Fruit fly (Drosophila melanogaster) whole organism, prepupa: ENCODE results near the gene CG6985.
A peak's percentile ranks its signal among the peaks of the same experiment; 100 is the strongest.

Experiments
- CG10631 ChIP-seq: fragments of 200-800 bp; sonication (Bioruptor generic); optimal IDR thresholded peaks from 2 replicates; lab custom pipeline; 2016; ENCODE audit warnings: missing biosample characterization, missing genetic modification characterization
- CG10669 ChIP-seq: fragments of 200-800 bp; sonication (Bioruptor generic); optimal IDR thresholded peaks from 3 replicates; lab custom pipeline; 2018; ENCODE audit warnings: missing biosample characterization, mild to moderate bottlenecking, missing genetic modification characterization, moderate library complexity
- CG11294 ChIP-seq: fragments of 200-800 bp; sonication (Bioruptor generic); IDR thresholded peaks from 2 replicates; pipeline ENCODE4 v1.3.6; 2022; ENCODE audit warnings: missing biosample characterization, missing genetic modification characterization
- CG11762 ChIP-seq: fragments of 200-800 bp; sonication (Bioruptor generic); optimal IDR thresholded peaks from 3 replicates; lab custom pipeline; 2016; ENCODE audit warnings: missing biosample characterization, missing genetic modification characterization; ENCODE audit not compliant: insufficient read depth
- CG11902 ChIP-seq: fragments of 200-800 bp; sonication (Bioruptor generic); optimal IDR thresholded peaks from 3 replicates; lab custom pipeline; 2016; ENCODE audit warnings: missing biosample characterization, missing genetic modification characterization
- CG15336 ChIP-seq: fragments of 200-800 bp; sonication (Bioruptor generic); IDR thresholded peaks from 2 replicates; pipeline ENCODE4 v1.3.6; 2022; ENCODE audit warnings: missing biosample characterization, missing genetic modification characterization
- CG16779 ChIP-seq: fragments of 200-800 bp; sonication (Bioruptor generic); optimal IDR thresholded peaks from 3 replicates; lab custom pipeline; 2017; ENCODE audit warnings: missing biosample characterization, mild to moderate bottlenecking, missing genetic modification characterization
- CG31627 ChIP-seq: fragments of 200-800 bp; sonication (Bioruptor generic); optimal IDR thresholded peaks from 3 replicates; lab custom pipeline; 2016; ENCODE audit warnings: missing biosample characterization, missing genetic modification characterization
- CG32006 ChIP-seq: fragments of 200-800 bp; sonication (Bioruptor generic); optimal IDR thresholded peaks from 3 replicates; lab custom pipeline; 2017; ENCODE audit warnings: missing biosample characterization, mild to moderate bottlenecking, missing genetic modification characterization
- CG3919 ChIP-seq: fragments of 200-800 bp; sonication (Bioruptor generic); optimal IDR thresholded peaks from 3 replicates; lab custom pipeline; 2016; ENCODE audit warnings: missing biosample characterization, missing genetic modification characterization
- CG4318 ChIP-seq: fragments of 200-800 bp; sonication (Bioruptor generic); optimal IDR thresholded peaks from 3 replicates; lab custom pipeline; 2017; ENCODE audit warnings: missing biosample characterization, mild to moderate bottlenecking, missing genetic modification characterization
- CG6163 ChIP-seq: fragments of 200-800 bp; sonication (Bioruptor generic); IDR thresholded peaks from 3 replicates; pipeline ENCODE4 v1.3.6; 2022; ENCODE audit warnings: missing biosample characterization, missing genetic modification characterization
- CG6276 ChIP-seq: fragments of 200-800 bp; sonication (Bioruptor generic); optimal IDR thresholded peaks from 2 replicates; lab custom pipeline; 2017; ENCODE audit warnings: missing biosample characterization, mild to moderate bottlenecking, missing genetic modification characterization
- CG6792 ChIP-seq: fragments of 200-800 bp; sonication (Bioruptor generic); optimal IDR thresholded peaks from 3 replicates; lab custom pipeline; 2016; ENCODE audit warnings: missing biosample characterization, missing genetic modification characterization
- CG6808 ChIP-seq: fragments of 200-800 bp; sonication (Bioruptor generic); optimal IDR thresholded peaks from 3 replicates; lab custom pipeline; 2017; ENCODE audit warnings: missing biosample characterization, missing genetic modification characterization, mild to moderate bottlenecking, moderate library complexity, missing genetic modification reagents
- CG6854 ChIP-seq: fragments of 200-800 bp; sonication (Bioruptor generic); optimal IDR thresholded peaks from 2 replicates; lab custom pipeline; 2017; ENCODE audit warnings: missing biosample characterization, mild to moderate bottlenecking, missing genetic modification characterization
- CG7368 ChIP-seq: fragments of 200-800 bp; sonication (Bioruptor generic); optimal IDR thresholded peaks from 3 replicates; lab custom pipeline; 2016; ENCODE audit warnings: missing biosample characterization, missing genetic modification characterization
- CG8119 ChIP-seq: fragments of 200-800 bp; sonication (Bioruptor generic); IDR thresholded peaks from 3 replicates; pipeline ENCODE4 v1.3.6; 2022; ENCODE audit warnings: missing biosample characterization, missing genetic modification characterization
- CG8319 ChIP-seq: fragments of 200-800 bp; sonication (Bioruptor generic); optimal IDR thresholded peaks from 3 replicates; lab custom pipeline; 2016; ENCODE audit warnings: missing biosample characterization, missing genetic modification characterization
- CG8632 ChIP-seq: fragments of 200-800 bp; sonication (Bioruptor generic); optimal IDR thresholded peaks from 3 replicates; lab custom pipeline; 2016; ENCODE audit warnings: missing biosample characterization, missing genetic modification characterization
- CG9139 ChIP-seq: fragments of 200-800 bp; sonication (Bioruptor generic); optimal IDR thresholded peaks from 3 replicates; lab custom pipeline; 2017; ENCODE audit warnings: missing biosample characterization, mild to moderate bottlenecking, missing genetic modification characterization
- Eip78C ChIP-seq: fragments of 200-800 bp; sonication (Bioruptor generic); peaks from one replicate; lab custom pipeline; 2016; ENCODE audit warnings: missing biosample characterization, missing genetic modification characterization
- Eip93F ChIP-seq: fragments of 200-800 bp; sonication (Bioruptor generic); optimal IDR thresholded peaks from 2 replicates; lab custom pipeline; 2016; ENCODE audit warnings: missing biosample characterization, mild to moderate bottlenecking, missing genetic modification characterization
- Ets21C ChIP-seq: fragments of 200-800 bp; sonication (Bioruptor generic); optimal IDR thresholded peaks from 3 replicates; lab custom pipeline; 2016; ENCODE audit warnings: missing biosample characterization, missing genetic modification characterization
- Gug ChIP-seq: fragments of 200-800 bp; sonication (Bioruptor generic); IDR thresholded peaks from 2 replicates; pipeline ENCODE4 v1.3.6; 2022; ENCODE audit warnings: missing biosample characterization, missing genetic modification characterization
- Hr38 ChIP-seq: sonication (Bioruptor generic); optimal IDR thresholded peaks from 2 replicates; lab custom pipeline; 2016; ENCODE audit warnings: missing biosample characterization, missing genetic modification characterization
- Hr4 ChIP-seq: fragments of 200-800 bp; sonication (Bioruptor generic); optimal IDR thresholded peaks from 3 replicates; lab custom pipeline; 2016; ENCODE audit warnings: missing biosample characterization, missing genetic modification characterization
- Lpt ChIP-seq: fragments of 200-800 bp; sonication (Bioruptor generic); optimal IDR thresholded peaks from 3 replicates; lab custom pipeline; 2016; ENCODE audit warnings: missing biosample characterization, missing genetic modification characterization
- Met ChIP-seq: fragments of 200-800 bp; sonication (Bioruptor generic); optimal IDR thresholded peaks from 3 replicates; lab custom pipeline; 2016; ENCODE audit warnings: missing biosample characterization, missing genetic modification characterization
- OdsH ChIP-seq: fragments of 200-800 bp; sonication (Bioruptor generic); optimal IDR thresholded peaks from 3 replicates; lab custom pipeline; 2016; ENCODE audit warnings: missing biosample characterization, missing genetic modification characterization
- Smox ChIP-seq: fragments of 200-800 bp; sonication (Bioruptor generic); optimal IDR thresholded peaks from 3 replicates; lab custom pipeline; 2016; ENCODE audit warnings: missing biosample characterization, missing genetic modification characterization
- acj6 ChIP-seq: fragments of 200-800 bp; sonication (Bioruptor generic); optimal IDR thresholded peaks from 3 replicates; lab custom pipeline; 2016; ENCODE audit warnings: missing biosample characterization, missing genetic modification characterization
- dsx ChIP-seq: fragments of 200-800 bp; optimal IDR thresholded peaks from 3 replicates; lab custom pipeline; 2019; ENCODE audit warnings: missing biosample characterization, mild to moderate bottlenecking, missing genetic modification characterization, moderate library complexity; ENCODE audit not compliant: poor library complexity, severe bottlenecking
- eg ChIP-seq: fragments of 200-800 bp; sonication (Bioruptor generic); IDR thresholded peaks from 3 replicates; pipeline ENCODE4 v1.3.6; 2022; ENCODE audit warnings: missing biosample characterization, missing genetic modification characterization
- esn ChIP-seq: fragments of 200-800 bp; sonication (Bioruptor generic); optimal IDR thresholded peaks from 2 replicates; lab custom pipeline; 2016; ENCODE audit warnings: missing biosample characterization, mild to moderate bottlenecking, missing genetic modification characterization, moderate library complexity
- lz ChIP-seq: fragments of 200-800 bp; sonication (Bioruptor generic); optimal IDR thresholded peaks from 3 replicates; lab custom pipeline; 2016; ENCODE audit warnings: missing biosample characterization, missing genetic modification characterization
- net ChIP-seq: fragments of 200-800 bp; sonication (Bioruptor generic); optimal IDR thresholded peaks from 3 replicates; lab custom pipeline; 2016; ENCODE audit warnings: missing biosample characterization, missing genetic modification characterization
- pdm3 ChIP-seq: fragments of 200-800 bp; sonication (Bioruptor generic); optimal IDR thresholded peaks from 3 replicates; lab custom pipeline; 2016; ENCODE audit warnings: missing biosample characterization, missing genetic modification characterization
- spab ChIP-seq: fragments of 200-800 bp; sonication (Bioruptor generic); optimal IDR thresholded peaks from 2 replicates; lab custom pipeline; 2017; ENCODE audit warnings: missing biosample characterization, mild to moderate bottlenecking, missing genetic modification characterization, missing genetic modification reagents
- ss ChIP-seq, 2 experiments: fragments of 200-800 bp; sonication (Bioruptor generic); optimal IDR thresholded peaks; 2 replicates in 1 of 2; 3 replicates in 1 of 2; lab custom pipeline; 2017 to 2018; ENCODE audit warnings: mild to moderate bottlenecking in 2 of 2, missing biosample characterization in 2 of 2, missing genetic modification characterization in 2 of 2, moderate library complexity in 1 of 2
- svp ChIP-seq: fragments of 200-800 bp; sonication (Bioruptor generic); peaks from one replicate; lab custom pipeline; 2016; ENCODE audit warnings: missing biosample characterization, missing genetic modification characterization
- topi ChIP-seq: fragments of 200-800 bp; sonication (Bioruptor generic); optimal IDR thresholded peaks from 3 replicates; lab custom pipeline; 2016; ENCODE audit warnings: missing biosample characterization, missing genetic modification characterization
- vri ChIP-seq: fragments of 200-800 bp; sonication (Bioruptor generic); optimal IDR thresholded peaks from 3 replicates; lab custom pipeline; 2016; ENCODE audit warnings: missing biosample characterization, mild to moderate bottlenecking, missing genetic modification characterization

CG6985 gene

DNA sequence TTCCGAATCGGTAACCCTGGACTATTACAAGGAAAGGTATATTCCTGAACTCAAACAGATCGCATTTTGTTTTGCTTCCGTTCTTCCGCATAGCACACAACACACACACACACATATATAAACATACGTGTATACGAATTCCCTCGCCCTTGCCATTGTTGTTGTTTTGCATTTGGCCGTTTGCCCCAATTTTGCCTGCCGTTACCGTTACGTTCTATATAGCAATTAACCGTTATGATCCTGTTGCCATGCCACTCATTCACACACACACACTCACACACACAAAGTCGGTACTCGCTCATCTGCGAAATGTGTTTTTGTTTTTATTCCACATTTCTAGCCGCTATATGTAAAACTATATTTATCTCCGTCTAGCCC is 13.5 kb upstream of the CG6985 start:
- no peak for TF ChIP-seq Hr38 (GFP tag; lab: Kevin White, UChicago)
- TF ChIP-seq CG32006 (GFP tag; lab: Kevin White, UChicago), result no peak
- no peak for TF ChIP-seq OdsH (GFP tag; lab: Kevin White, UChicago)
- no peak for TF ChIP-seq CG4318 (GFP tag; lab: Kevin White, UChicago)
- no peak for TF ChIP-seq CG11902
- TF ChIP-seq CG6808 (GFP tag; lab: Kevin White, UChicago), result no peak
- TF ChIP-seq CG10669 (GFP tag; lab: Kevin White, UChicago), result no peak
- no peak for TF ChIP-seq CG8632 (GFP tag; lab: Kevin White, UChicago)
- no peak for TF ChIP-seq svp (GFP tag; lab: Kevin White, UChicago)
- TF ChIP-seq Ets21C (GFP tag; lab: Kevin White, UChicago), result no peak
- no peak for TF ChIP-seq CG31627
- TF ChIP-seq Lpt (GFP tag; lab: Kevin White, UChicago), result no peak
- no peak for TF ChIP-seq acj6 (GFP tag; lab: Kevin White, UChicago)
- TF ChIP-seq pdm3 (GFP tag; lab: Kevin White, UChicago), result no peak
- TF ChIP-seq spab, result no peak
- TF ChIP-seq Eip78C, result no peak
- no peak for TF ChIP-seq esn (GFP tag; lab: Kevin White, UChicago)
- TF ChIP-seq vri (GFP tag; lab: Kevin White, UChicago), result no peak
- no peak for TF ChIP-seq CG3919 (GFP tag; lab: Kevin White, UChicago)

DNA sequence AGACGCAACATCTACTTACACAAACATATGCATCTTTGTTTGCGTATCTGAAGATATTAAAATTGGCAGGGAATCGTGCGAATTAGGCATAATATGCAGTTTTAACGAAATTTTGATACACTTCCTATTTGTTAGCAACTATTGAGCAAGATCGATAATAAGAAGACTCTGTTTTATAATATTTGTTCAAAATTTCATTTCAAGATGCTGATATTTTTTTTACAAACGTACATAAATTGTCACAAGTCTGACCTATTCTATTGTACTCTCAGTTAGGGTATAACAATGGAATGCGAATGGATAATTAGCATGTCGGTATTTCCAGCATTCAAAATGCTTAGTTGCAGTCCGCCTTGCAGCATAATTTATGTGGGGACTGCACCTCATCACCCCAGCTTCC is 13.1 kb upstream of the CG6985 start:
- peak; percentile 13 for TF ChIP-seq CG4318 (GFP tag; lab: Kevin White, UChicago)
- TF ChIP-seq topi (GFP tag; lab: Kevin White, UChicago), result no peak
- peak; percentile 80 for TF ChIP-seq CG15336
- peak; percentile 9 for TF ChIP-seq CG10631
- TF ChIP-seq CG6792 (GFP tag; lab: Kevin White, UChicago), result peak; percentile 16
- peak; percentile 67 for TF ChIP-seq Hr4 (GFP tag; lab: Kevin White, UChicago)
- no peak for TF ChIP-seq CG8632 (GFP tag; lab: Kevin White, UChicago)
- peak; percentile 7 for TF ChIP-seq vri (GFP tag; lab: Kevin White, UChicago)
- TF ChIP-seq Eip93F (GFP tag; lab: Kevin White, UChicago), result no peak
- peak; percentile 48 for TF ChIP-seq CG31627
- no peak for TF ChIP-seq dsx (GFP tag; lab: Kevin White, UChicago)
- peak; percentile 41 for TF ChIP-seq esn (GFP tag; lab: Kevin White, UChicago)
- TF ChIP-seq lz, result peak; percentile 16
- TF ChIP-seq CG32006 (GFP tag; lab: Kevin White, UChicago), result peak; percentile 72
- no peak for TF ChIP-seq acj6 (GFP tag; lab: Kevin White, UChicago)
- no peak for TF ChIP-seq CG6808 (GFP tag; lab: Kevin White, UChicago)
- peak; percentile 56 for TF ChIP-seq svp (GFP tag; lab: Kevin White, UChicago)
- TF ChIP-seq Gug (GFP tag; lab: Robert Waterston, UW), result peak; percentile 54
- TF ChIP-seq CG8319, result peak; percentile 32
- TF ChIP-seq Lpt (GFP tag; lab: Kevin White, UChicago), result no peak
- TF ChIP-seq CG8119, result no peak
- TF ChIP-seq Smox (GFP tag; lab: Kevin White, UChicago), result no peak
- peak; percentile 87 for TF ChIP-seq eg
- TF ChIP-seq CG11294 (GFP tag; lab: Robert Waterston, UW), result peak; percentile 41; the same call in 1 of the 2 replicates

dm6 chr3R:22732995-22733394 is 8.0 kb upstream of the CG6985 start:
- TF ChIP-seq net (no peak), CG7368 (GFP tag; lab: Kevin White, UChicago) (no peak), ss (GFP tag; optimal IDR thresholded peaks at IDR 0.05; lab: Kevin White, UChicago) (no peak), Met (GFP tag; lab: Kevin White, UChicago) (no peak), CG6276 (GFP tag; lab: Kevin White, UChicago) (no peak), CG16779 (tag; lab: Kevin White, UChicago) (no peak), CG6163 (no peak), CG6854 (GFP tag; lab: Kevin White, UChicago) (no peak), CG11762 (GFP tag; lab: Kevin White, UChicago) (no peak), CG6792 (GFP tag; lab: Kevin White, UChicago) (no peak), CG8319 (no peak), CG9139 (GFP tag; lab: Kevin White, UChicago) (no peak), lz (no peak)
